Worm (Caenorhabditis elegans): ENCODE results near the gene C15C8.7.

DNA sequence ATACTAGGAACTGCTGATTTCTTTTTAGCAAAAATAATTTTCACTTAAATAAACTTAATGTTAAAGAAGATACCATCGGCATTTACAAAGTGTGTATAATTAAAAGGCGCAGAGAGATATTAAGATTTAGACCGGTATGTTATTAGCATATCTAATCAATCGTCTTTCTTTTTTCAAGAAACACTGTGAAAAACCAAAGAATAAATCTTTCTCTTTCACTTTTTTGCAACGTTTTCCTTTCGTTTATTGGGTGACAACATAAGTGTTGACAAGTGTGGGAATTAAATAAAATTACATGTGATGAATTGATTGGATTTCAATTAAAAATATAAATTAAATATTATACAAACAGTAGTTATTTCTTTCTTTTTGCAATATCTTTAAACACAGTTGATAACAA, 7.6 kb upstream of the C15C8.7 start, which contains the start of gene C15C8.8:
- TF ChIP-seq ama-1 (optimal IDR thresholded peaks at IDR 0.05) (no peak), ZK546.5 (tag; optimal IDR thresholded peaks at IDR 0.05) (no peak), lin-13 (GFP tag; optimal IDR thresholded peaks at IDR 0.05) (no peak), dve-1 (tag; optimal IDR thresholded peaks at IDR 0.05; ENCODE audit: insufficient read depth) (no peak), tag-97 (GFP tag; IDR thresholded peaks at IDR 0.05) (no peak), madf-9 (GFP tag; conservative IDR thresholded peaks at IDR 0.05) (no peak), ceh-62 (tag; optimal IDR thresholded peaks at IDR 0.05) (no peak), zfp-3 (GFP tag; conservative IDR thresholded peaks at IDR 0.05) (no peak), set-16 (GFP tag; IDR thresholded peaks at IDR 0.05) (no peak), lin-29 (GFP tag; IDR thresholded peaks at IDR 0.05) (no peak), R02D3.7 (tag; optimal IDR thresholded peaks at IDR 0.05) (no peak)

All from whole organism, L4 larva.